Comparison of ENCODE assay signal across 5 fruit fly cellular contexts in genomic region chr3R:27201538-27202281, dm6.
TF ChIP-seq lines count a peak whose summit lies in the region.

No protein-coding gene starts in this region.

- no peak for TF ChIP-seq CTCF in whole organism, embryonic (GFP tag; optimal IDR thresholded peaks at IDR 0.05; lab: Kevin White, UChicago)

TF ChIP-seq in whole organism, 6 proteins besides CTCF, POLR2A, EP300 and RAD21:
- TF ChIP-seq pan (optimal IDR thresholded peaks at IDR 0.05; lab: Kevin White, UChicago) (no peak), Dll (optimal IDR thresholded peaks at IDR 0.05; lab: Kevin White, UChicago) (peak; percentile 41)

TF ChIP-seq in whole organism, embryonic, 481 proteins besides CTCF, POLR2A, EP300 and RAD21:
- no peak for TF ChIP-seq sna (GFP tag; IDR thresholded peaks at IDR 0.05; lab: Robert Waterston, UW; ENCODE audit: partially characterized antibody)
- peak; percentile 68 for TF ChIP-seq nom (GFP tag; optimal IDR thresholded peaks at IDR 0.05; lab: Kevin White, UChicago)
- no peak for TF ChIP-seq nerfin-1 (tag; optimal IDR thresholded peaks at IDR 0.05; lab: Kevin White, UChicago)
- no peak for TF ChIP-seq CG10147 (GFP tag; optimal IDR thresholded peaks at IDR 0.05; lab: Kevin White, UChicago)
- no peak for TF ChIP-seq vfl (GFP tag; optimal IDR thresholded peaks at IDR 0.05; lab: Kevin White, UChicago)
- no peak for TF ChIP-seq CG10979 (tag; optimal IDR thresholded peaks at IDR 0.05; lab: Kevin White, UChicago)
- TF ChIP-seq lbe (GFP tag; optimal IDR thresholded peaks at IDR 0.05; lab: Kevin White, UChicago), result peak; percentile 23
- TF ChIP-seq bsh (GFP tag; optimal IDR thresholded peaks at IDR 0.05; lab: Kevin White, UChicago), result peak in 1 of 2 experiments; percentile 72
- TF ChIP-seq Drgx (GFP tag; IDR thresholded peaks at IDR 0.05; lab: Robert Waterston, UW), result peak; percentile 33; the same call in 1 of the 2 replicates
- peak; percentile 58 for TF ChIP-seq Ets65A (GFP tag; lab: Kevin White, UChicago)

TF ChIP-seq in whole organism, prepupa, 60 proteins besides CTCF, POLR2A, EP300 and RAD21 (continues in another document):
- TF ChIP-seq pdm3 (GFP tag; optimal IDR thresholded peaks at IDR 0.05; lab: Kevin White, UChicago) (peak; percentile 43), CG10631 (GFP tag; optimal IDR thresholded peaks at IDR 0.05; lab: Kevin White, UChicago) (peak; percentile 82), OdsH (GFP tag; optimal IDR thresholded peaks at IDR 0.05; lab: Kevin White, UChicago) (peak; percentile 73), topi (GFP tag; optimal IDR thresholded peaks at IDR 0.05; lab: Kevin White, UChicago) (peak; percentile 48), Hr39 (GFP tag; optimal IDR thresholded peaks at IDR 0.05; lab: Kevin White, UChicago) (peak; percentile 22), Sox14 (GFP tag; optimal IDR thresholded peaks at IDR 0.05; lab: Kevin White, UChicago) (peak; percentile 32), dsx (GFP tag; optimal IDR thresholded peaks at IDR 0.05; lab: Kevin White, UChicago; ENCODE audit: poor library complexity, severe bottlenecking) (peak; percentile 77), CG4318 (GFP tag; optimal IDR thresholded peaks at IDR 0.05; lab: Kevin White, UChicago) (peak; percentile 11), CG34406 (GFP tag; optimal IDR thresholded peaks at IDR 0.05; lab: Kevin White, UChicago) (peak; percentile 65), CG32006 (GFP tag; optimal IDR thresholded peaks at IDR 0.05; lab: Kevin White, UChicago) (peak; percentile 37), ss (GFP tag; optimal IDR thresholded peaks at IDR 0.05; lab: Kevin White, UChicago) (peak; percentile 68 to 77), Gug (GFP tag; IDR thresholded peaks at IDR 0.05; lab: Robert Waterston, UW) (no peak), CG8319 (GFP tag; optimal IDR thresholded peaks at IDR 0.05; lab: Kevin White, UChicago) (peak; percentile 37), esn (GFP tag; optimal IDR thresholded peaks at IDR 0.05; lab: Kevin White, UChicago) (peak; percentile 76), eg (GFP tag; IDR thresholded peaks at IDR 0.05; lab: Robert Waterston, UW) (no peak), Blimp-1 (GFP tag; optimal IDR thresholded peaks at IDR 0.05; lab: Kevin White, UChicago) (peak; percentile 44), CG11762 (GFP tag; optimal IDR thresholded peaks at IDR 0.05; lab: Kevin White, UChicago; ENCODE audit: insufficient read depth) (peak; percentile 63), CG6276 (GFP tag; optimal IDR thresholded peaks at IDR 0.05; lab: Kevin White, UChicago) (no peak), fd85E (GFP tag; optimal IDR thresholded peaks at IDR 0.05; lab: Kevin White, UChicago) (peak; percentile 37), spab (GFP tag; optimal IDR thresholded peaks at IDR 0.05; lab: Kevin White, UChicago) (peak; percentile 87), CG8632 (GFP tag; optimal IDR thresholded peaks at IDR 0.05; lab: Kevin White, UChicago) (peak; percentile 68), Hr38 (GFP tag; optimal IDR thresholded peaks at IDR 0.05; lab: Kevin White, UChicago) (no peak), Met (GFP tag; optimal IDR thresholded peaks at IDR 0.05; lab: Kevin White, UChicago) (peak; percentile 82), net (GFP tag; optimal IDR thresholded peaks at IDR 0.05; lab: Kevin White, UChicago) (peak; percentile 53), CG3032 (tag; optimal IDR thresholded peaks at IDR 0.05; lab: Kevin White, UChicago) (peak; percentile 90), CG6163 (GFP tag; IDR thresholded peaks at IDR 0.05; lab: Robert Waterston, UW) (peak; percentile 62; the same call in 2 of the 3 replicates)

TF ChIP-seq in whole organism, pupa, 21 proteins besides CTCF, POLR2A, EP300 and RAD21:
- TF ChIP-seq CG8301 (tag; optimal IDR thresholded peaks at IDR 0.05; lab: Kevin White, UChicago) (peak; percentile 42), CG10348 (GFP tag; IDR thresholded peaks at IDR 0.05; lab: Robert Waterston, UW) (no peak), fd96Ca (GFP tag; IDR thresholded peaks at IDR 0.05; lab: Robert Waterston, UW) (no peak), gl (tag; optimal IDR thresholded peaks at IDR 0.05; lab: Kevin White, UChicago) (peak; percentile 57), CG32121 (GFP tag; IDR thresholded peaks at IDR 0.05; lab: Robert Waterston, UW) (no peak), CG15710 (tag; optimal IDR thresholded peaks at IDR 0.05; lab: Kevin White, UChicago) (peak; percentile 88), D1 (tag; optimal IDR thresholded peaks at IDR 0.05; lab: Kevin White, UChicago) (peak; percentile 79), Ets98B (GFP tag; IDR thresholded peaks at IDR 0.05; lab: Robert Waterston, UW) (no peak), Pif1B (GFP tag; optimal IDR thresholded peaks at IDR 0.05; lab: Kevin White, UChicago) (peak; percentile 40), EcR (GFP tag; optimal IDR thresholded peaks at IDR 0.05; lab: Kevin White, UChicago) (peak; percentile 34), CG14655 (GFP tag; optimal IDR thresholded peaks at IDR 0.05; lab: Kevin White, UChicago) (peak; percentile 81), Snoo (tag; optimal IDR thresholded peaks at IDR 0.05; lab: Kevin White, UChicago) (peak; percentile 71), CG4496 (GFP tag; IDR thresholded peaks at IDR 0.05; lab: Robert Waterston, UW) (peak; percentile 18; the same call in 1 of the 3 replicates), CG12605 (GFP tag; IDR thresholded peaks at IDR 0.05; lab: Robert Waterston, UW) (0 out of 2 replicates have a peak, but pooled peaks have one; percentile 15), CG34367 (tag; optimal IDR thresholded peaks at IDR 0.05; lab: Kevin White, UChicago) (peak; percentile 76), Pif1A (GFP tag; optimal IDR thresholded peaks at IDR 0.05; lab: Kevin White, UChicago) (peak; percentile 19), CG8159 (tag; optimal IDR thresholded peaks at IDR 0.05; lab: Kevin White, UChicago) (peak; percentile 93), CG13204 (GFP tag; optimal IDR thresholded peaks at IDR 0.05; lab: Kevin White, UChicago) (no peak), rn (GFP tag; IDR thresholded peaks at IDR 0.05; lab: Robert Waterston, UW) (no peak), CG17806 (tag; optimal IDR thresholded peaks at IDR 0.05; lab: Kevin White, UChicago) (peak; percentile 87), CG9948 (tag; optimal IDR thresholded peaks at IDR 0.05; lab: Kevin White, UChicago) (peak; percentile 92)

TF ChIP-seq in whole organism, wandering third instar larva, 38 proteins besides CTCF, POLR2A, EP300 and RAD21 (continues in another document):
- TF ChIP-seq Mio (GFP tag; optimal IDR thresholded peaks at IDR 0.05; lab: Kevin White, UChicago), result no peak
- peak; percentile 28 for TF ChIP-seq Dif (GFP tag; optimal IDR thresholded peaks at IDR 0.05; lab: Kevin White, UChicago; ENCODE audit: partially characterized antibody)
- no peak for TF ChIP-seq dsf (GFP tag; optimal IDR thresholded peaks at IDR 0.05; lab: Kevin White, UChicago; ENCODE audit: borderline replicate concordance)
- peak; percentile 85 for TF ChIP-seq fru (GFP tag; optimal IDR thresholded peaks at IDR 0.05; lab: Kevin White, UChicago)
- no peak for TF ChIP-seq tai (GFP tag; optimal IDR thresholded peaks at IDR 0.05; lab: Kevin White, UChicago)
- no peak for TF ChIP-seq Abd-B (GFP tag; optimal IDR thresholded peaks at IDR 0.05; lab: Kevin White, UChicago)
- no peak for TF ChIP-seq Hr78 (GFP tag; optimal IDR thresholded peaks at IDR 0.05; lab: Kevin White, UChicago)
- no peak for TF ChIP-seq pan (optimal IDR thresholded peaks at IDR 0.05; lab: Kevin White, UChicago)
- no peak for TF ChIP-seq Dfd (GFP tag; optimal IDR thresholded peaks at IDR 0.05; lab: Kevin White, UChicago)
- TF ChIP-seq Vsx2 (GFP tag; optimal IDR thresholded peaks at IDR 0.05; lab: Kevin White, UChicago; ENCODE audit: partially characterized antibody), result peak; percentile 24
- TF ChIP-seq Myc (optimal IDR thresholded peaks at IDR 0.05; lab: Kevin White, UChicago), result no peak
- peak; percentile 63 for TF ChIP-seq dmrt93B (GFP tag; optimal IDR thresholded peaks at IDR 0.05; lab: Kevin White, UChicago)
- TF ChIP-seq N (GFP tag; optimal IDR thresholded peaks at IDR 0.05; lab: Kevin White, UChicago), result no peak
- no peak for TF ChIP-seq Rel (GFP tag; optimal IDR thresholded peaks at IDR 0.05; lab: Kevin White, UChicago)
- no peak for TF ChIP-seq Rel (tag; optimal IDR thresholded peaks at IDR 0.05; lab: Kevin White, UChicago)
- TF ChIP-seq OdsH (GFP tag; optimal IDR thresholded peaks at IDR 0.05; lab: Kevin White, UChicago), result peak; percentile 84
- no peak for TF ChIP-seq jim (GFP tag; optimal IDR thresholded peaks at IDR 0.05; lab: Kevin White, UChicago)
- peak; percentile 30 for TF ChIP-seq woc (GFP tag; optimal IDR thresholded peaks at IDR 0.05; lab: Kevin White, UChicago)
- no peak for TF ChIP-seq GATAd (GFP tag; optimal IDR thresholded peaks at IDR 0.05; lab: Kevin White, UChicago)
- peak; percentile 87 for TF ChIP-seq HLH106 (tag; optimal IDR thresholded peaks at IDR 0.05; lab: Kevin White, UChicago)
- peak in 1 of 2 experiments; percentile 85 for TF ChIP-seq foxo (GFP tag; optimal IDR thresholded peaks at IDR 0.05; lab: Kevin White, UChicago)
- no peak for TF ChIP-seq usp (GFP tag; optimal IDR thresholded peaks at IDR 0.05; lab: Kevin White, UChicago)
- TF ChIP-seq Hr83 (GFP tag; optimal IDR thresholded peaks at IDR 0.05; lab: Kevin White, UChicago; ENCODE audit: poor library complexity, severe bottlenecking), result no peak
- peak; percentile 3 for TF ChIP-seq CG32264 (GFP tag; optimal IDR thresholded peaks at IDR 0.05; lab: Kevin White, UChicago)
- peak; percentile 53 for TF ChIP-seq CG9705 (GFP tag; optimal IDR thresholded peaks at IDR 0.05; lab: Kevin White, UChicago)
- peak; percentile 74 for TF ChIP-seq rgr (GFP tag; optimal IDR thresholded peaks at IDR 0.05; lab: Kevin White, UChicago)
- TF ChIP-seq Hnf4 (GFP tag; optimal IDR thresholded peaks at IDR 0.05; lab: Kevin White, UChicago), result peak; percentile 20
- peak; percentile 29 for TF ChIP-seq ey (GFP tag; optimal IDR thresholded peaks at IDR 0.05; lab: Kevin White, UChicago)
- no peak for TF ChIP-seq lola (GFP tag; optimal IDR thresholded peaks at IDR 0.05; lab: Kevin White, UChicago)
- TF ChIP-seq Jra (GFP tag; optimal IDR thresholded peaks at IDR 0.05; lab: Kevin White, UChicago), result no peak
- TF ChIP-seq brk (GFP tag; optimal IDR thresholded peaks at IDR 0.05; lab: Kevin White, UChicago), result no peak
- peak; percentile 92 for TF ChIP-seq psq (GFP tag; optimal IDR thresholded peaks at IDR 0.05; lab: Kevin White, UChicago)
- TF ChIP-seq sage (GFP tag; optimal IDR thresholded peaks at IDR 0.05; lab: Kevin White, UChicago), result peak; percentile 16
- TF ChIP-seq h (GFP tag; optimal IDR thresholded peaks at IDR 0.05; lab: Kevin White, UChicago), result peak; percentile 88
- TF ChIP-seq Sp1 (GFP tag; optimal IDR thresholded peaks at IDR 0.05; lab: Kevin White, UChicago), result peak; percentile 81
- TF ChIP-seq br (GFP tag; optimal IDR thresholded peaks at IDR 0.05; lab: Kevin White, UChicago), result no peak
- TF ChIP-seq sv (GFP tag; optimal IDR thresholded peaks at IDR 0.05; lab: Kevin White, UChicago), result no peak
- no peak for TF ChIP-seq dl (GFP tag; optimal IDR thresholded peaks at IDR 0.05; lab: Kevin White, UChicago; ENCODE audit: insufficient read depth in 1 of 2, partially characterized antibody in 2 of 2)
